Fruit fly (Drosophila melanogaster): ENCODE measurements around the gene hth.

Gene hth

DNA sequence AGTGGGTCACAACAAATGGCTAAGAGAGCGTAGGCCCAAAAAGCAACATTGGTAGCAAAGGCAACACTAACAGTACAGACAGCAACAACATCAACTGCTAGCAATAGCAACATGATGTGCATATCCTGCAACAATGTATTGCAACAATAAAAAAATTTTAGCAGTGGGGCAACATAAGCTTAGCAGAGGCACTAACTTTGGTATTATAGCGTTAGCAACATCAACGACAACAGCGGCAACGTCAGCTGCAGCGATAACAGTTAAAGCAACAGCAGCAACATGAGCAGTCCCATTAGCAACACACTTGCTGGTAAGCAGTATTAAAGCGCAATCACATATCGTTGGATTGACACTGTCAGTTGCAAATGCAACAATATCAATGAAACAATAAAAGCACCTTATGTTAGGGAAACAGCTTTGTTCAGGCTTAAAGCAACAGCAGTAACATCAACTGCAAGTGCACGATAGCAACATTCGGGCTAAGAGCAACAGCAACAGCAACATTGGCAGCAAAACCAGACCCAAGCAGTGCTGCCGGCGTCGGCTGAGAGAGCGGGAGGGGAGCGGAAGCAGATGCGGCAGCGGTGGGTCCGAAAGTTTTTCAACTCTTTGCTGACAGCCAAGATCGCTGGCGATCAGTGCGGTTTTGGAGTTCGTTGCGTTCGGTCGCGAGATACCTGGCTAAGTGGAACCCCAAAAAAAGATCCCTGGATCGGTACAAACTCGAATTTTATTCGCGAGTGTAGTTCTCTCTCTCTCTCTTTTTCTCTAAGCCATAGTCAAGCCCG lies 47.1 kb upstream of the hth start, which contains the start of gene Skel:
Skel (plus strand) TSS at position 637 of the 788 bp plus-strand sequence.
- TF ChIP-seq Gsc (GFP tag; IDR thresholded peaks at IDR 0.05) = no peak
- TF ChIP-seq CG9932 (GFP tag; IDR thresholded peaks at IDR 0.05) = no peak
- 0 out of 2 replicates have a peak, but pooled peaks have one; percentile 10 for TF ChIP-seq chm (GFP tag; IDR thresholded peaks at IDR 0.05)
- TF ChIP-seq GATAe (GFP tag; conservative IDR thresholded peaks at IDR 0.05) = no peak
- TF ChIP-seq CG2120 (GFP tag; optimal IDR thresholded peaks at IDR 0.05) = no peak
- TF ChIP-seq CG17328 (GFP tag; IDR thresholded peaks at IDR 0.05) = 0 out of 2 replicates have a peak, but pooled peaks have one; percentile 5
- no peak for TF ChIP-seq Ravus (GFP tag; IDR thresholded peaks at IDR 0.05)
- TF ChIP-seq sug (tag; optimal IDR thresholded peaks at IDR 0.05) = no peak
- TF ChIP-seq CG17186 (GFP tag; optimal IDR thresholded peaks at IDR 0.05) = no peak
- TF ChIP-seq amos (GFP tag; IDR thresholded peaks at IDR 0.05; ENCODE audit: partially characterized antibody) = peak; percentile 16; the same call in 1 of the 2 replicates
- TF ChIP-seq Trl (optimal IDR thresholded peaks at IDR 0.05) = peak; percentile 2 to 37
- no peak for TF ChIP-seq Trl (GFP tag; optimal IDR thresholded peaks at IDR 0.05)
- peak; percentile 53 for TF ChIP-seq Jarid2 (GFP tag; optimal IDR thresholded peaks at IDR 0.05)
- TF ChIP-seq CG1647 (GFP tag; optimal IDR thresholded peaks at IDR 0.05) = no peak
- TF ChIP-seq Atf6 (GFP tag; IDR thresholded peaks at IDR 0.05) = no peak
- TF ChIP-seq chinmo (GFP tag; IDR thresholded peaks at IDR 0.05; ENCODE audit: partially characterized antibody) = 0 out of 4 replicates have a peak, but pooled peaks have one; percentile 30
- no peak for TF ChIP-seq CG18764 (GFP tag; optimal IDR thresholded peaks at IDR 0.05)
- no peak for TF ChIP-seq row (GFP tag; IDR thresholded peaks at IDR 0.05)
- TF ChIP-seq CG11093 (GFP tag; IDR thresholded peaks at IDR 0.05) = no peak
- TF ChIP-seq CG13624 (GFP tag; optimal IDR thresholded peaks at IDR 0.05) = no peak
- TF ChIP-seq Abd-B (GFP tag; optimal IDR thresholded peaks at IDR 0.05) = no peak
- TF ChIP-seq CG14014 (GFP tag; IDR thresholded peaks at IDR 0.05) = peak; percentile 29; the same call in 1 of the 2 replicates
- peak; percentile 68 for TF ChIP-seq crol (GFP tag; IDR thresholded peaks at IDR 0.05)
- TF ChIP-seq Doc2 (GFP tag; IDR thresholded peaks at IDR 0.05) = no peak
- TF ChIP-seq Med (GFP tag) = peak; percentile 56
- no peak for TF ChIP-seq prd (optimal IDR thresholded peaks at IDR 0.05)
- no peak for TF ChIP-seq prd (GFP tag; IDR thresholded peaks at IDR 0.05)
- peak; percentile 24; the same call in 1 of the 3 replicates for TF ChIP-seq ci (GFP tag; IDR thresholded peaks at IDR 0.05)
- no peak for TF ChIP-seq lola (GFP tag; optimal IDR thresholded peaks at IDR 0.05)
- TF ChIP-seq Max (GFP tag; optimal IDR thresholded peaks at IDR 0.05) = no peak
- peak; percentile 34; the same call in 1 of the 2 replicates for TF ChIP-seq CG4360 (GFP tag; IDR thresholded peaks at IDR 0.05)
- TF ChIP-seq Adf1 (GFP tag; IDR thresholded peaks at IDR 0.05) = peak; percentile 59
- TF ChIP-seq jing (GFP tag; optimal IDR thresholded peaks at IDR 0.05) = no peak
- peak; percentile 44; the same call in 1 of the 2 replicates for TF ChIP-seq stc (GFP tag; IDR thresholded peaks at IDR 0.05)
- TF ChIP-seq sima (GFP tag; optimal IDR thresholded peaks at IDR 0.05) = no peak
- no peak for TF ChIP-seq so (GFP tag; IDR thresholded peaks at IDR 0.05)
- TF ChIP-seq CG4707 (GFP tag; optimal IDR thresholded peaks at IDR 0.05) = no peak
- TF ChIP-seq br (optimal IDR thresholded peaks at IDR 0.05) = no peak
- no peak for TF ChIP-seq CG8924 (tag; optimal IDR thresholded peaks at IDR 0.05)
- peak; percentile 99 for TF ChIP-seq CG11504 (tag; optimal IDR thresholded peaks at IDR 0.05)

- TF ChIP-seq CG1832 (GFP tag; optimal IDR thresholded peaks at IDR 0.05) (no peak), usp (GFP tag; optimal IDR thresholded peaks at IDR 0.05) (no peak), CG9215 (GFP tag; IDR thresholded peaks at IDR 0.05) (peak; percentile 28; the same call in 1 of the 2 replicates), Nf-YC (tag; optimal IDR thresholded peaks at IDR 0.05) (peak; percentile 35), CG13296 (GFP tag; optimal IDR thresholded peaks at IDR 0.05) (peak; percentile 41), ken (GFP tag; IDR thresholded peaks at IDR 0.05) (peak; percentile 65), CG10274 (GFP tag; optimal IDR thresholded peaks at IDR 0.05) (peak; percentile 56), da (GFP tag; optimal IDR thresholded peaks at IDR 0.05) (no peak), CG11398 (GFP tag; optimal IDR thresholded peaks at IDR 0.05) (peak; percentile 44), gt (GFP tag; IDR thresholded peaks at IDR 0.05) (0 out of 2 replicates have a peak, but pooled peaks have one; percentile 30), CG32532 (GFP tag; IDR thresholded peaks at IDR 0.05) (peak; percentile 61), fd102C (GFP tag; optimal IDR thresholded peaks at IDR 0.05) (no peak), CG2129 (GFP tag; IDR thresholded peaks at IDR 0.05; ENCODE audit: partially characterized antibody) (no peak), row (GFP tag; IDR thresholded peaks at IDR 0.05) (peak; percentile 68)
Observed at dm6 chr3R:10684284-10684683, 44.9 kb upstream of the hth start.

Data from whole organism, embryonic.